Worm (Caenorhabditis elegans) whole organism, midembryonic: ENCODE results near the gene rbm-22.

Source experiments
- cog-1 ChIP-seq: sonication (generic microtip); optimal IDR thresholded peaks from 2 replicates; lab custom pipeline; 2016; ENCODE audit warnings: missing genetic modification characterization, missing compliant biosample characterization
- flt-1 ChIP-seq: fragments of 200-800 bp; sonication (Bioruptor generic); IDR thresholded peaks from 2 replicates; pipeline ENCODE4 v1.3.6; 2022; ENCODE audit warnings: missing genetic modification characterization, missing compliant biosample characterization
- klf-2 ChIP-seq: fragments of 200-800 bp; sonication (Bioruptor generic); conservative IDR thresholded peaks from 2 replicates; pipeline ENCODE4 v1.3.6; 2022; ENCODE audit warnings: missing genetic modification reagents, missing genetic modification characterization, missing compliant biosample characterization
- ref-1 ChIP-seq: fragments of 200-800 bp; sonication (Bioruptor generic); conservative IDR thresholded peaks from 2 replicates; pipeline ENCODE4 v1.3.6; 2022; ENCODE audit warnings: missing genetic modification reagents, missing genetic modification characterization, missing compliant biosample characterization
- ztf-29 ChIP-seq: fragments of 200-800 bp; sonication (Bioruptor generic); IDR thresholded peaks from 2 replicates; pipeline ENCODE4 v1.3.6; 2022; ENCODE audit warnings: missing genetic modification reagents, missing genetic modification characterization, missing compliant biosample characterization

DNA sequence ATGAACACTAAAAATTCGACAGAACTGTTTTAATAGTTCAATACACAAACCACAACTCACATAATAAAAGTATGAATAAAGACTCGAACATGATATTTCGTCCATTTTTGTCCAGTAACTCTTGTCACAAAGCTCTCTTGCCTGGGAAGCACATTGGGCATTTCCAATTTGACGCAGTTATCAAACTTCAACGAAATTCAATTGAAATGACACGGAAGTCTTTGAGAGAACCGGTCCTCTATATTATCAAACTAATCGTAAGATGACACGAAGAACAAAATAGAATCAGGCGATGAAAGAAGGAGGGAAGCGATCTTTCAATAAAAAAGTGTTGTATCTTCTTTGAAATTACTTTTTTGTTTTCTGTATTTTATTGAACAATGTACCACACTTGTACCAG, 6.2 kb upstream of the rbm-22 start, which contains the start of gene T11G6.3:
- no peak for TF ChIP-seq ref-1
- no peak for TF ChIP-seq cog-1 (tag; lab: Kevin White, UChicago)
- TF ChIP-seq flt-1 (GFP tag; lab: Robert Waterston, UW) = no peak
- no peak for TF ChIP-seq ztf-29 (GFP tag; lab: Robert Waterston, UW)
- TF ChIP-seq klf-2 (GFP tag; lab: Robert Waterston, UW) = no peak
